Worm (Caenorhabditis elegans) whole organism, dauer: ENCODE results near the gene K10G6.5.

Experiments used
- unc-62 ChIP-seq: sonication (generic microtip); optimal IDR thresholded peaks from 2 replicates; lab custom pipeline; 2017; ENCODE audit warnings: missing biosample characterization, missing genetic modification reagents, missing genetic modification characterization

The K10G6.5 gene

ce11 chrII:3964302-3964885 is 22.7 kb upstream of the K10G6.5 start:
- no peak for TF ChIP-seq unc-62

DNA sequence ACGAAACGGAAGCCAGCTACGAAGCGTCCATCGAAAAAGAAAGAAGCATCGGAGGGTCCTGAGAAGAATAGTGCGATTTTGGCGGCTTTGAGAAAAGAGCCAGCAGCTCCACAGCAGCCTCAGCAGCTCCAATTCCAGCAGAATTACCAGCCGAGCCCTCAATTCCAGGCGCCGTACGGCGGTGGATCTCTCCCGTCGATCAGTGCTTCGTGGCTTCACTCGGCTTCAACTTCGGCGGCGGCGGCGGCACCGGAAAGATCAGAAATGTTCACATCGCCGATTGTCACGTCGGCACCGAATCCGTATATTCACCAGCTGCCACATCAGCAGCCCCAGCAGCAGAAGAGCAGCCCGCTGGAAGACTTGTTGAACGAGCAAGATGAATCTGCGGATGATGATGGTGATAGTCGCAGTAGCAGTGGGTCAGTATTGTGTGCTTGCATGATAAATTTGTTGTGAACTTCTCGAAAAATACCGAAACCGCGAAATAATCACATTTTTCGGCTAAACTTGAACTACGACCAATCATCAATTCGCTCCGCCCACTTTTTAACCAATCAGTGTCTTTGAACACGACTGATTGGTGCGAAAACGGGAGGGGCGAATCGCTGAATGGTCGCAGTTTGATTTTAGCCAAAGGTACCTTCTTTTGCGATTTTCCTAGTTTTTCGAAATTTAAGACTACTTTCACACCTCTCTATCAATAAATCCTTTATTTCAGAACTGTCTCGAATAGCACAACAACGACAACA is 21.2 kb upstream of the K10G6.5 start:
- no peak for TF ChIP-seq unc-62

ce11 chrII:3967061-3967460 is 20.0 kb upstream of the K10G6.5 start:
- TF ChIP-seq unc-62: no peak

ce11 chrII:3968070-3968469 is 19.0 kb upstream of the K10G6.5 start:
- no peak for TF ChIP-seq unc-62

- TF ChIP-seq unc-62: no peak
Measured at ce11 chrII:3968808-3969207, 18.2 kb upstream of the K10G6.5 start.

DNA sequence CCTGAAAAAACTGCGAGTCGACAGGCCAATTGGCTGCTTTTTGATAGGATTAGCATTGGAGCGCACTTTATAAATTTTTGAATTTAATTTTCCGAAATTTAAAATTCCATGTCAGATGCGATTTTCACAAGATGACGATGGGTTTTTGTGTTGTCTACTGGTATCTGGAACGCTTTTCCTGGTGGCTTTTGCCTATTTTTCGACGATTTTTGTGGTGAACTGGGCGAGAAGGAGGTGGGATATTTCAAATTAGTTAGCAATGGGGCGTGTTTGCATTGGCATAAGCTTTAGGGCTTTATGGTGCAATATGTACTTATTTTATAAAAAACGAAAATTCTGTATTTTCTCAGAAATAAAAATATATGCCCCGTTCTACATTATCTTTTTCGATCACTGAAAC is 14.9 kb upstream of the K10G6.5 start, which contains the start of gene K10G6.9:
K10G6.9 (plus strand) TSS at position 110 of the 400 bp plus-strand sequence.
- no peak for TF ChIP-seq unc-62

ce11 chrII:3974953-3975352 is 12.1 kb upstream of the K10G6.5 start, which contains the start of gene cank-26:
Gene cank-26, minus strand, starts transcription at chrII:3975065.
- no peak for TF ChIP-seq unc-62

DNA sequence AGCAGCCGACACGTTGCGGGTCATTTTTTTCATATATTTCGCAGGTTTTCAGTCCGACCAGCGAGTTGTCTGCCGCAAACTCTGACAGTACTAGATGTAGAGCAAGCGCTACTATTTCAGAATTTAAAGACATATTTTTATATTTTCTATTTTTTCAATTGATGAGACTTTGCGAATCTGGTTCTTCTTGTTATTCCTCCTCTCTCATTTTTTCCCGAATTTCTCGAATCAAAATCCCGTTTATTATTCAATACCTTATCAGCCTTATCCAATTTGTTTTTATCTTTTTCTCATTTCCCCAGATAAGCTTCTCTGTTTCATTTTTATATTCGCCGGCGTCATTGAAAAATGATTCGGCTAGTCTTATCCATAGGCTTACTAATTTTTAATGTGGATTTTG is 11.1 kb upstream of the K10G6.5 start, which contains the start of gene dos-2:
dos-2 (plus strand) TSS at position 301 of the 400 bp plus-strand sequence.
- TF ChIP-seq unc-62: no peak

DNA sequence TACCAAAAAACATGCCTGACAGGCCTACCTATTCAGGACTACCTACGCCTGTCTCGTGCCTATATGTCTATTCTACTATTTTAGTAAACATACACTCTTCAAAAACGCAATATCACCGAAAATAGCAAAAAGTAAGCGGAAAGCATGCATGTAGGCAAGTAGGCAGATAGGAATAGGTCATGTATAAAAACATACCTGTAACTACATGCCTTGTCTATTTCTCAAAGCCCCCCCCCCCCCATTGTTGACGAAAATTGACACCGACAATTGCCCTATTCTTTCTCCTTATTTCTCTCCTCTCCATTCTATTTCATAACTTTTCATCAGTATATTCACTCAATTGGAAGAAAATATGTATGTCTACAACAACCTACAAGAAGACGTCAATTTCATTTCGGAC is 8.9 kb upstream of the K10G6.5 start:
- TF ChIP-seq unc-62: no peak

- no peak for TF ChIP-seq unc-62
Measured at ce11 chrII:3980373-3980772, 6.7 kb upstream of the K10G6.5 start.

- TF ChIP-seq unc-62: no peak
Measured at ce11 chrII:3982313-3982712, 4.7 kb upstream of the K10G6.5 start, which contains the start of gene lin-31. Gene lin-31, plus strand, starts transcription at chrII:3982549.

DNA sequence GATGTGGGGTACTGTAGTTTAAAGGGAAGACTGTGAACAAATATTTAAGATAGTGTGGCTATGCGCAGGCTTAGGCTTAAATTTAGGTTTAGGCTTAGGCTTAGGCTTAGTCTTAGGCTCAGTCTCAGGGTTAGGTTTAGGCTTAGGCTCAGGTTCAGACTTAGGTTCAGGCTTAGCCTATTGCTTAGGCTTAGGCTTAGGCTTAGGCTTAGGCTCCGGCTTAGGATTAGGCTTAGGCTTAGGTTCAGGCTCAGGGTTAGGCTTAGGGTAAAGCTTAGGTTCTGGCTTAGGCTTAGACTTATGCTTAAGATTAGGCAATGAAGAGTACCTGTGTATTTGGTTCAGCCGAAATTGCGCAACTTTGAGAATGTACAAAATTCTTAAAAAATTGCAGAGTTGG is 2.8 kb upstream of the K10G6.5 start:
- no peak for TF ChIP-seq unc-62

DNA sequence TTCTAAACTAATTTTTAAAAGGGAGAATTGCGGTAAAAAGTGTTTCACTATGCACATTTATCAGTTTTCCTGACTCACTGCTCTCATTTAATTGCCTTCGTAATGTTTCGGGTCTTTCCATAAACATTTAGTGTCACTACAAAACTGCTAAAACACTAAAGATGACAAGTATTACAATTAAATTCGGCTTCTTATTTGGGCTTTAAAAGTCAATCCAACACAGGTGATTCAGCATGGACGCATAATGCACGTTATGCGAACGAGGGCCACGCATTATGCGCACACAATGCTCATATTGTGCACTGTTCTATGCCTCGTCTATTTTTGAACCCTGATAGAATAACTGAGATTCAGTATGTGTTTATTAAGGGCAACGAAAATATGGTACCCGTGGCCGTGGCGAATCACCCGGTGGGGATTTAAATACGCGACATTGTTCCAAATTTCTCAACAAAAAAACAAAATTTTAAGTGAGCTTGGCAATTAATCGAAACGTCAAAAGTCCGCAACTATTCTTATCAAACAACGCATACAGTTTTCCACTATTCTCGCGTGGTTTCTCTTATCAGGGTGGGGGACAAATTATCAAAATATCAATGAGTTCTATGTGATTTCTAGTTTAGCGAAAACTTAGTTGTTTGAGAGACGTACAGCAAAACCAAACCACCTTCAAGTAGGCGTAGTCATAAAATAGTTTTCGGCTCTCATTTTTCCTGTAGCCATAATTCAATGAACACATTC is 2.7 kb downstream of the K10G6.5 start, which contains the start of gene Y14H12A.2:
Y14H12A.2 (minus strand) TSS at position 51 of the 741 bp plus-strand sequence.
- no peak for TF ChIP-seq unc-62

ce11 chrII:3990706-3991105 is 3.7 kb downstream of the K10G6.5 start:
- TF ChIP-seq unc-62: no peak

- no peak for TF ChIP-seq unc-62
Measured at ce11 chrII:3992029-3992428, 5.0 kb downstream of the K10G6.5 start.

DNA sequence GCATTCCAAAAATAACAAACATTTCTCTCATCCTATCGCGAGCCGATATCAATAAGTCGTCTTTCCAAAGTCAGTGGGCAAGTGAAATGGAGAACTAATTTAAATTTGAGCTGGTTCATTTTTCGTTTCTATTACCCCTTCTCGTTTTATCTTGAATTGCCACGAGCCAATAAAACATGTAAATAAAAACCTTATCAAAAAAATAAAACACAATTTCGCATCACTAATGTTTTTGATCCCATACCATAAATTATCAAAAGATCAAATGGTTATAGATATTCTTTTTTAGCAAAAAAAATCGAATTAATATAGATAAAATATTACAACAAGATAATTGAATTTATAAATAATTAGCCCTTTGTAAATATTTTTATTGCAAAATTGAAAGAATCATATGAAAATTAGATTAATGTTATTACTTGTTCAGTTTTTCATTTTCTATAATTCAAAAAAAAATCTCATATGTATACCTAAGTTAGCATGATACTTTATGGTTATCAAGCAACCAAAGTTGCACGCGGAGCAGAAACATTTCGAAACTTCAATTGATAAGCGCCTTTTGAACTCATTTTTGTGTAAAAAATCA is 5.7 kb downstream of the K10G6.5 start, which contains the start of gene Y14H12A.1:
Y14H12A.1 (plus strand) TSS at position 536 of the 586 bp plus-strand sequence.
- no peak for TF ChIP-seq unc-62

DNA sequence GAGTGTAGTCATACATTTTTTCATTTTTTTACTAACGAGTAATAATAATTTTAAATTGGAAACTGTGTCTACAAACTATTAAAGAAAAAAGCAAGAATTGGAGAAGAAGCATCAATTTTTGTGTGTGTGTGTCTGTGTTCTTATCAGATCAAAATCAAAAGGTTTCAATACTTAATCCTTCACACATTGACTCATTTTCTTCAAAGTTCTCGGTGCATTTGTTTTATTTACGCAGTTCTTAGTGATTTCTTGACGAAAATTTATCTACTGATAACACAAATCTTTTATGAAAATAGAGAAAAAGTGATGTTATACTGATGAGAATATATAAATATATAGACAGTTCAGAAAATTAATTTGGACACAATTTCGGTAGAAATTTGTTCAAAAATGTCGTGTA is 9.0 kb downstream of the K10G6.5 start, which contains the start of gene clc-22:
clc-22 (minus strand) TSS at position 71 of the 400 bp plus-strand sequence.
- no peak for TF ChIP-seq unc-62
